Fruit fly (Drosophila melanogaster) whole organism, pupa: ENCODE results near the gene yrt.
A peak's percentile ranks its signal among the peaks of the same experiment; 100 is the strongest.

Source experiments
- CG12605 ChIP-seq: fragments of 200-800 bp; sonication (Bioruptor generic); IDR thresholded peaks from 2 replicates; pipeline ENCODE4 v1.3.6; 2022; ENCODE audit warnings: missing biosample characterization, missing genetic modification characterization
- CG14655 ChIP-seq: fragments of 200-800 bp; sonication (Bioruptor generic); optimal IDR thresholded peaks from 3 replicates; lab custom pipeline; 2017; ENCODE audit warnings: mild to moderate bottlenecking, missing biosample characterization, missing genetic modification reagents, missing genetic modification characterization
- CG15710 ChIP-seq: fragments of 200-800 bp; sonication (Bioruptor generic); optimal IDR thresholded peaks from 2 replicates; lab custom pipeline; 2018; ENCODE audit warnings: missing biosample characterization, mild to moderate bottlenecking, missing genetic modification characterization, moderate library complexity
- CG17806 ChIP-seq: fragments of 200-800 bp; sonication (Bioruptor generic); optimal IDR thresholded peaks from 2 replicates; lab custom pipeline; 2018; ENCODE audit warnings: missing biosample characterization, mild to moderate bottlenecking, missing genetic modification characterization, moderate library complexity
- CG8301 ChIP-seq: fragments of 200-800 bp; sonication (Bioruptor generic); optimal IDR thresholded peaks from 2 replicates; lab custom pipeline; 2018; ENCODE audit warnings: missing biosample characterization, mild to moderate bottlenecking, missing genetic modification characterization
- D1 ChIP-seq: fragments of 200-800 bp; sonication (Bioruptor generic); optimal IDR thresholded peaks from 2 replicates; lab custom pipeline; 2018; ENCODE audit warnings: missing biosample characterization, mild to moderate bottlenecking, missing genetic modification characterization, moderate library complexity
- EcR ChIP-seq: fragments of 200-800 bp; sonication (Bioruptor generic); optimal IDR thresholded peaks from 3 replicates; lab custom pipeline; 2019; ENCODE audit warnings: missing biosample characterization, missing genetic modification characterization, mild to moderate bottlenecking, moderate library complexity, missing genetic modification reagents
- Ets98B ChIP-seq: fragments of 200-800 bp; sonication (Bioruptor generic); IDR thresholded peaks from 2 replicates; pipeline ENCODE4 v1.3.6; 2022; ENCODE audit warnings: missing biosample characterization, missing genetic modification characterization
- Pif1A ChIP-seq: fragments of 200-800 bp; sonication (Bioruptor generic); optimal IDR thresholded peaks from 3 replicates; lab custom pipeline; 2016; ENCODE audit warnings: missing biosample characterization, missing genetic modification characterization
- Pif1B ChIP-seq: fragments of 200-800 bp; sonication (Bioruptor generic); optimal IDR thresholded peaks from 3 replicates; lab custom pipeline; 2016; ENCODE audit warnings: missing biosample characterization, missing genetic modification characterization
- fd96Ca ChIP-seq: fragments of 200-800 bp; sonication (Bioruptor generic); IDR thresholded peaks from 3 replicates; pipeline ENCODE4 v1.3.6; 2022; ENCODE audit warnings: missing biosample characterization, missing genetic modification characterization

DNA sequence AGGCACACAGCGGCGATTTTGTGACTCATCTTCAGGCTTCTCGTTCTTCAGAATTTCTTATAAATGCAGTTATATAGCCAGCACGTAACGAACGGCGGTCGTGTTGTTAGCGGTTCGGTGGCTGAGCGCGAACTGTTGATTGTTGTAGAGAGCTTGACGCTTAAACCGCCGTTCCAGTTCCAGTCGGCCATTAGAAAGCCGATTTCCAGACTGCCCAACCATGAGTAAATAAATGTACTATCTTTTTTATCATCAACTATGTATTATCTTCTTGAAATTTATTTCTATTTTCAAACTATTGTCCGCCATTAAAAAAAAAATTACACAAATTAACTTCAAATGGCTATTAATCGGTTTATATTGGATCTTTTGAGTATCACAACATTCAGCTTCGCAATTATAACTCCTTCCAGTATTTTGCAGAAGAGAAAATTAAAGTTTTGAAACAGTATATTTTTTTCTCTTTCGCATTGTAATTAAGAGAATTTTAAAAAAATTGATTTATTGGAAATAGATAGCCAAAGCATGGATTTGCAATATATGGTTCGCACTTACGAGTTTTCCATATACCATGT lies 33.0 kb downstream of the yrt start, which contains the start of gene GILT1:
- TF ChIP-seq Ets98B = no peak
- TF ChIP-seq fd96Ca (GFP tag; lab: Robert Waterston, UW) = no peak
- TF ChIP-seq CG8301 (tag; lab: Kevin White, UChicago) = no peak
- TF ChIP-seq CG14655 = no peak
- TF ChIP-seq CG15710 (tag; lab: Kevin White, UChicago) = no peak
- TF ChIP-seq CG12605 (GFP tag; lab: Robert Waterston, UW) = 0 out of 2 replicates have a peak, but pooled peaks have one; percentile 5
- no peak for TF ChIP-seq Pif1A (GFP tag; lab: Kevin White, UChicago)
- no peak for TF ChIP-seq EcR (GFP tag; lab: Kevin White, UChicago)
- no peak for TF ChIP-seq Pif1B (GFP tag; lab: Kevin White, UChicago)
- TF ChIP-seq CG17806 (tag; lab: Kevin White, UChicago) = no peak
- TF ChIP-seq D1 (tag; lab: Kevin White, UChicago) = no peak
